Fruit fly (Drosophila melanogaster) Kc167 (cell line): ENCODE data around the gene Mur29B.

ENCODE experiments used
- Myc ChIP-seq: fragments of >200 bp; optimal IDR thresholded peaks from 2 replicates; lab custom pipeline; 2017; ENCODE audit warnings: missing external identifiers
- Sin3A ChIP-seq: fragments of >200 bp; optimal IDR thresholded peaks from 2 replicates; lab custom pipeline; 2018; ENCODE audit warnings: missing external identifiers
- h ChIP-seq: fragments of >200 bp; optimal IDR thresholded peaks from 3 replicates; lab custom pipeline; 2018; ENCODE audit warnings: missing external identifiers
- insv ChIP-seq: fragments of >200 bp; optimal IDR thresholded peaks from 3 replicates; lab custom pipeline; 2018; ENCODE audit warnings: missing external identifiers
- psq ChIP-seq: fragments of >200 bp; optimal IDR thresholded peaks from 2 replicates; lab custom pipeline; 2017; ENCODE audit warnings: missing external identifiers
- ttk ChIP-seq: sonication (Bioruptor generic); optimal IDR thresholded peaks from 2 replicates; lab custom pipeline; 2017; ENCODE audit warnings: missing external identifiers

The Mur29B gene

DNA sequence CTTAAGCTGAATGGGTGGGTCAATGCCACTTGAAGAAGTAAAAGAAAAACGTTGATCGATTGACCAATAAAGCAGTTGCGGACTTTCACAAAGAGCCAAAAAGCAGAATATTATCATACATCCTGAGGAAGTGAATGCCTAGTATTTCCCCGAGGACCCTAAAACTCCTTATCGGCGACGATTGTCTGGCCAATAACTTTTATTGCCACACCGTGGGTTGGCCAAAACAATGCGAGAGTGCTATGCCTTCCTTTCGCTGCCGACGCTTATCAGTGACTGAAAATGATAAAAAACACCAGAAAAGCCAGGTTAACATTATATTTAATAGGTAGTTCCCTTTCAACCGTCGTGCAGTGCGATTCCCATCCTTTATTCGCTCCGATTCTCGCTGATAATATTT, at the start of gene Mur29B:
Mur29B (plus strand) TSS at position 324 of the 400 bp plus-strand sequence.
- TF ChIP-seq h = no peak
- TF ChIP-seq Sin3A (lab: Kevin White, UChicago) = no peak
- no peak for TF ChIP-seq insv (lab: Kevin White, UChicago)
- no peak for TF ChIP-seq Myc
- TF ChIP-seq psq (lab: Kevin White, UChicago) = no peak
- no peak for TF ChIP-seq ttk (lab: Kevin White, UChicago)

- TF ChIP-seq Sin3A (lab: Kevin White, UChicago) (no peak), ttk (lab: Kevin White, UChicago) (no peak)
Measured at dm6 chr2L:8302766-8303479, 49.1 kb upstream of the Mur29B start, which contains the start of the genes wol and Scgalpha. wol (minus strand) TSS chr2L:8302985. Scgalpha (plus strand) TSS chr2L:8303429.

- TF ChIP-seq h = no peak
- TF ChIP-seq Myc = no peak
- no peak for TF ChIP-seq insv (lab: Kevin White, UChicago)
- no peak for TF ChIP-seq psq (lab: Kevin White, UChicago)
- TF ChIP-seq ttk (lab: Kevin White, UChicago) = no peak
- TF ChIP-seq Sin3A (lab: Kevin White, UChicago) = no peak
Measured at dm6 chr2L:8304635-8305034, 47.4 kb upstream of the Mur29B start.

dm6 chr2L:8305409-8305808, 46.6 kb upstream of the Mur29B start, which contains the start of gene CG7840:
CG7840 (plus strand) TSS chr2L:8305586.
- TF ChIP-seq insv (lab: Kevin White, UChicago) (no peak), ttk (lab: Kevin White, UChicago) (no peak), Sin3A (lab: Kevin White, UChicago) (no peak), Myc (no peak)

DNA sequence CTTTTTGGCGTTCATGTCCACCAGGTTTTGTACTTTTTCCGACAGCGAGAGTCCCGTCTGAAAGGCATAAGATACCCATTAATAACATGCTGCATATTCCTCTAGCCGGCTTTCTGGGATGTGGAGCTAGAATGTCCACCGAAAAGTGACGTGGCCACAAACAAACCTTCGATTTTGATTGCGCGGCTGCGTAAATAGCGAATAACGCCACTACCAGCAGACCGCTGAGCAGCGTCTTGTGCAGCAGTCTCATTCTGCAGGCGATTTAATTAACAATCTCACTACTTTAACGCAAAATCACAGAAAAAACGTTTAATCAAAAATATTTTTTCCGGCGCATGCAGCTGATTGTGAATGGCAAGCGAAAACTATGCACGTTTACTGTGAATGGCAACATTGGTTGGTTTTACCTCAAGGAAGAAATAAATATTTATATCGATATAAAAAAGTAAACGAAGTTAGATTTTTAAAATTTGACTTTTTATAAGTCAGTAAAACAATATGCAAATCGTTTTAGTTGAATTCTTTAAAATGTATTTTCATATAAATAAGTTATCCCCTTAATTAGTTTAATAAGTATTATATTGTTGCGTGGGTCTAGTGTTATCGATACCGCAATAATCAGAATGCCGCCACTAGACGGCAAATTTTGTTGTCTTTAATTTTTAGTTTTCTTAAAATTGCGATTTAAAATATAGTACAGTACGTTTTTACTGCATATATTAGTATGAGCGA, 44.0 kb upstream of the Mur29B start, which contains the start of the genes Ostgamma and Mettl14:
Ostgamma (minus strand) TSS at position 376 of the 735 bp plus-strand sequence.
Mettl14 (plus strand) TSS at position 611 of the 735 bp plus-strand sequence.
- TF ChIP-seq h (no peak), Sin3A (lab: Kevin White, UChicago) (no peak)

DNA sequence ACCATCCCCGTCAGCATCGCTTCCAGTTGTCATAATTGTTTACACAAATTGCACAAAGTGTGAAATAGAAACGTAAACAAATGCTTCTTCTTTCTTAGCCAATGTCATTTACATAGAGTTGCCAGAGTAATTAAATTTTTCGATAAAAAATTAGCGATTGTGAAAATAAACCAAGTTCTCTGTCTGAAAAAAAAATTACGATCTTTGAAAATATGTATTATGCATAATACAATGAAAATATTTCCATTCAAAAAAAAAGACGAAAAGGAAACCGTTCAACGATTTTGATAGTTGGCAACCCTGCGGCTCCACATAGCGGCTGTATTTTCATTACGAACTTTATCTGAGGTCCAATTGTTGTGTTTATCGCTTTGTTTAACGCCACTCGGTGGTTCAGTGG, 40.9 kb upstream of the Mur29B start, which contains the start of the genes CG7810 and CG7806:
CG7810 (minus strand) TSS at position 105 of the 400 bp plus-strand sequence.
CG7806 (plus strand) TSS at position 309 of the 400 bp plus-strand sequence.
- TF ChIP-seq psq (lab: Kevin White, UChicago) = no peak
- no peak for TF ChIP-seq h

dm6 chr2L:8311741-8312140, 40.2 kb upstream of the Mur29B start:
- no peak for TF ChIP-seq ttk (lab: Kevin White, UChicago)
- TF ChIP-seq h = no peak
- no peak for TF ChIP-seq insv (lab: Kevin White, UChicago)
- no peak for TF ChIP-seq Sin3A (lab: Kevin White, UChicago)
- no peak for TF ChIP-seq psq (lab: Kevin White, UChicago)
- TF ChIP-seq Myc = no peak

dm6 chr2L:8319858-8320525, 32.0 kb upstream of the Mur29B start, which contains the start of the genes mtsh and strat:
mtsh (minus strand) TSS chr2L:8319908.
strat (plus strand) TSS chr2L:8320328.
- TF ChIP-seq h (no peak), ttk (lab: Kevin White, UChicago) (no peak), insv (lab: Kevin White, UChicago) (no peak), psq (lab: Kevin White, UChicago) (no peak), Sin3A (lab: Kevin White, UChicago) (no peak), Myc (no peak)

dm6 chr2L:8325150-8325549, 26.8 kb upstream of the Mur29B start, which contains the start of gene CG7781:
CG7781 (minus strand) TSS chr2L:8325409.
- no peak for TF ChIP-seq Myc
- TF ChIP-seq ttk (lab: Kevin White, UChicago) = no peak
- TF ChIP-seq h = no peak

DNA sequence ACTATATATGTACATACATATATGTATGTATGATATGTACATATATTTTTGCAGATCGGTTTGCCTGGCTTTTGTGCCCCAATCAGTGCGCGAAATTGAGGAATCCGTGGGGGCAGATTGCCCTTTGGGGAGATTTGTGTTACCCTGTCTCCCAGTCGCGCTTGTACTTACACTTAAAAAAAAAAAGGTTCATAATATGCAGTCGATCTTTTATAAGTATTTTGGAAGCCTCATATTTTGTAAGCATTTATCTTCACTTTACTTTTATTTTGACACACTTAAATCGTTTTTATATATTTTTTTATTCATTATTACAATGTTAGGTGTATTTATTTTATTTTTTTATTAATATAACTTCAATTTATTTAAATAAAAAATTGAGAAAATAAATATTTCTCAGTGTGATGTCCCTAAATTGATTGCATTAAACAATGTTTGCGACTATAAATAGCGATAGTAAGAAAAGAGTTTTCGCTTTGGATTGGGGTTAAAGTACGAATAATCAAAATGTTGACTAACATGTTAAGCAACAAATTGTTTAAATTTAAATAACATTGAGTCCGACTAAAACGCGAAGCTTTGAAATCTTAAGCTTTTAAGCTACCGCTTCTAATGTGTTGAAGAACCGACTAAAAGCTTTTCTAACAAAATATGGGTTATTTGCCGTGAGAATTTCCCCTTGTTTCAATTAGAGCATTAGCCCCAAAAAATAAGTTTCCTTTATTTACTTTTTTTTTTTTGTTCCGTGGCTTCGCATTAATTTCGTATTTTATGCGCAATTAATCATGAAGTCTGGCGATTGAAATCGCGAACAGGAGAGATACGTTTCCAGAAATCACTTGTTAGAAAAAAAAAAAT, 25.3 kb upstream of the Mur29B start:
- TF ChIP-seq h = no peak

DNA sequence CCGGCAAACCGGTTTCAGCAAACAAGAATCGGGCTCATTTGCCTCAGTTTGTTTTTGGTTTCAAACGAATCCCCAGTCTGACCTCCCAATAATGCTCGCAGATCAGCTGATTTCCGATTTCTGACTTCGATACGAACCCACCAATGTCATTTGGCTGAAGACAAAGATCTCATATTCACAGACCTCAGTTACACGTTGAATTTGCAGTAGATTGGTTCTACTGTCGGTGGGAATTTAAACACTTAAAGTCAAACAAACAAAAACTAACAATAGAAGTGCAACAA, 24.8 kb upstream of the Mur29B start, which contains the start of gene CG14275:
CG14275 (plus strand) TSS at position 185 of the 284 bp plus-strand sequence.
- no peak for TF ChIP-seq Myc
- no peak for TF ChIP-seq insv (lab: Kevin White, UChicago)
- TF ChIP-seq h = no peak

DNA sequence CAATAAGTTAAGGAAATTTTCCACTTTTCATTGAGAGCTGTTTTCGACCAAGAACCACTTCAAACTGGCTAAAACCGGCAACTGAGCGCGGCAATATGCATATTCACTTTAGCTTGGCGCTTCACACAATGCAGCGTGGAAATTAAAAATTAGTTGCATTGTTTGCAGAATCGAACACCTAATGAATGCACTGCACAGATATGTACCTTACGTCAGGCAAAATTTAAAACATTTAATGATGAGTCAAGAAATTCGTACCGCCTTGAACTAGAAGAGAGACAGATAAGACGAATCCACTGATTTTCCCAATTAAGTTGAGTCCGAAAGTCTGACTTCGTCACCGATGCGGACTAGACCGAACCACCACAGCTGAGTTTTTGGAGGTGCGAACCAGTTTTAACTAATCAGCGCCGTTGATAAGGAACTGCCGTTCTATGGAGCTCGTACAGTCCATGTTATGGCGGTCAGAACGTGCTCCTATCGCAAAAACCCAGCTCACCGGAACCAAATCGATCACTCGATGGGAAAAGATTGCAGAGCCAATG, 24.1 kb upstream of the Mur29B start:
- TF ChIP-seq insv (lab: Kevin White, UChicago) (no peak), Myc (no peak), psq (lab: Kevin White, UChicago) (no peak)
